Worm (Caenorhabditis elegans): Measurements from ENCODE around the gene F21C10.4.
A peak's percentile ranks its signal among the peaks of the same experiment; 100 is the strongest.

The F21C10.4 gene

ce11 chrV:9133950-9134349, 7.5 kb downstream of the F21C10.4 start, which contains the start of gene B0222.1:
Gene B0222.1 (plus strand): TSS chrV:9134255.
- TF ChIP-seq lsy-2 (tag; optimal IDR thresholded peaks at IDR 0.05): no peak
- TF ChIP-seq lin-11 (tag; optimal IDR thresholded peaks at IDR 0.05): peak; percentile 21
- peak; percentile 19 for TF ChIP-seq C34F6.9 (tag; optimal IDR thresholded peaks at IDR 0.05)
- no peak for TF ChIP-seq egl-27 (tag; optimal IDR thresholded peaks at IDR 0.05)

- TF ChIP-seq ceh-82 (tag; optimal IDR thresholded peaks at IDR 0.05): no peak
- no peak for TF ChIP-seq alr-1 (tag; optimal IDR thresholded peaks at IDR 0.05)
- no peak for TF ChIP-seq snpc-4 (tag; optimal IDR thresholded peaks at IDR 0.05)
- no peak for TF ChIP-seq Y55F3AM.14 (GFP tag; optimal IDR thresholded peaks at IDR 0.05)
- TF ChIP-seq nhr-25 (tag; optimal IDR thresholded peaks at IDR 0.05): no peak
- TF ChIP-seq nhr-6 (tag; optimal IDR thresholded peaks at IDR 0.05): no peak
- no peak for TF ChIP-seq zag-1 (tag; optimal IDR thresholded peaks at IDR 0.05)
- TF ChIP-seq ztf-4 (tag; optimal IDR thresholded peaks at IDR 0.05): no peak
- no peak for TF ChIP-seq fos-1 (tag; optimal IDR thresholded peaks at IDR 0.05)
- TF ChIP-seq skn-1 (tag; optimal IDR thresholded peaks at IDR 0.05): no peak
- no peak for TF ChIP-seq ceh-16 (tag; optimal IDR thresholded peaks at IDR 0.05)
- no peak for TF ChIP-seq ztf-11 (tag; optimal IDR thresholded peaks at IDR 0.05)
- TF ChIP-seq C34F6.9 (tag; optimal IDR thresholded peaks at IDR 0.05): no peak
- TF ChIP-seq blmp-1 (tag; optimal IDR thresholded peaks at IDR 0.05; ENCODE audit: insufficient read depth): no peak
- TF ChIP-seq mbf-1 (tag; optimal IDR thresholded peaks at IDR 0.05): no peak
- no peak for TF ChIP-seq lin-39 (tag; optimal IDR thresholded peaks at IDR 0.05)
- no peak for TF ChIP-seq nhr-12 (tag; optimal IDR thresholded peaks at IDR 0.05)
Observed at ce11 chrV:9137618-9138017, 11.2 kb downstream of the F21C10.4 start, which contains the start of gene pitr-2. Gene pitr-2 (minus strand): TSS chrV:9137718.

- TF ChIP-seq nhr-11 (tag; optimal IDR thresholded peaks at IDR 0.05) (no peak), nhr-10 (tag; optimal IDR thresholded peaks at IDR 0.05) (no peak), fos-1 (tag; optimal IDR thresholded peaks at IDR 0.05) (no peak), elt-1 (tag; optimal IDR thresholded peaks at IDR 0.05) (no peak), alr-1 (tag; optimal IDR thresholded peaks at IDR 0.05) (no peak), C34F6.9 (tag; optimal IDR thresholded peaks at IDR 0.05) (no peak), nhr-23 (tag; optimal IDR thresholded peaks at IDR 0.05) (no peak), nhr-25 (tag; optimal IDR thresholded peaks at IDR 0.05) (no peak), skn-1 (tag; optimal IDR thresholded peaks at IDR 0.05) (no peak), gmeb-1 (tag; optimal IDR thresholded peaks at IDR 0.05) (no peak), ceh-82 (tag; optimal IDR thresholded peaks at IDR 0.05) (no peak), sma-3 (GFP tag; optimal IDR thresholded peaks at IDR 0.05) (no peak), mbf-1 (tag; optimal IDR thresholded peaks at IDR 0.05) (no peak), peb-1 (tag; optimal IDR thresholded peaks at IDR 0.05) (no peak), snpc-4 (tag; optimal IDR thresholded peaks at IDR 0.05) (no peak), mdl-1 (tag; optimal IDR thresholded peaks at IDR 0.05) (no peak), lin-11 (tag; optimal IDR thresholded peaks at IDR 0.05) (no peak), blmp-1 (tag; optimal IDR thresholded peaks at IDR 0.05; ENCODE audit: insufficient read depth) (no peak), mab-5 (tag; optimal IDR thresholded peaks at IDR 0.05) (no peak), R02D3.7 (tag; optimal IDR thresholded peaks at IDR 0.05) (no peak)
Observed at ce11 chrV:9141297-9141696, 14.9 kb downstream of the F21C10.4 start, which contains the start of gene pitr-3. Gene pitr-3 (minus strand): TSS chrV:9141397.

- TF ChIP-seq sma-9 (GFP tag; optimal IDR thresholded peaks at IDR 0.05): peak; percentile 60
- no peak for TF ChIP-seq sma-9 (tag; optimal IDR thresholded peaks at IDR 0.05)
- peak; percentile 33 for TF ChIP-seq nhr-21 (tag; optimal IDR thresholded peaks at IDR 0.05)
- peak; percentile 31 for TF ChIP-seq sma-3 (GFP tag; optimal IDR thresholded peaks at IDR 0.05)
- TF ChIP-seq nhr-12 (tag; optimal IDR thresholded peaks at IDR 0.05): no peak
- TF ChIP-seq mab-5 (tag; optimal IDR thresholded peaks at IDR 0.05): no peak
- TF ChIP-seq blmp-1 (tag; optimal IDR thresholded peaks at IDR 0.05; ENCODE audit: insufficient read depth): no peak
- no peak for TF ChIP-seq unc-62 (GFP tag; optimal IDR thresholded peaks at IDR 0.05)
Observed at ce11 chrV:9143896-9144295, 17.5 kb downstream of the F21C10.4 start.

ce11 chrV:9146196-9146595, 19.8 kb downstream of the F21C10.4 start:
- TF ChIP-seq crh-2 (tag; optimal IDR thresholded peaks at IDR 0.05): no peak
- no peak for TF ChIP-seq mdl-1 (tag; optimal IDR thresholded peaks at IDR 0.05)
- no peak for TF ChIP-seq unc-55 (GFP tag; optimal IDR thresholded peaks at IDR 0.05)
- TF ChIP-seq fos-1 (tag; optimal IDR thresholded peaks at IDR 0.05): peak; percentile 16
- TF ChIP-seq nhr-77 (tag; optimal IDR thresholded peaks at IDR 0.05): no peak
- no peak for TF ChIP-seq nhr-129 (tag; optimal IDR thresholded peaks at IDR 0.05)
- TF ChIP-seq F13H6.1 (tag; optimal IDR thresholded peaks at IDR 0.05): no peak
- TF ChIP-seq gmeb-1 (tag; optimal IDR thresholded peaks at IDR 0.05): peak; percentile 22
- TF ChIP-seq zag-1 (tag; optimal IDR thresholded peaks at IDR 0.05): no peak
- no peak for TF ChIP-seq C34F6.9 (tag; optimal IDR thresholded peaks at IDR 0.05)
- peak; percentile 2 for TF ChIP-seq sma-9 (GFP tag; optimal IDR thresholded peaks at IDR 0.05)
- no peak for TF ChIP-seq sma-9 (tag; optimal IDR thresholded peaks at IDR 0.05)
- no peak for TF ChIP-seq snpc-4 (tag; optimal IDR thresholded peaks at IDR 0.05)
- TF ChIP-seq lin-39 (tag; optimal IDR thresholded peaks at IDR 0.05): no peak
- TF ChIP-seq ZK546.5 (tag; optimal IDR thresholded peaks at IDR 0.05): no peak
- no peak for TF ChIP-seq ceh-16 (tag; optimal IDR thresholded peaks at IDR 0.05)
- no peak for TF ChIP-seq mab-5 (tag; optimal IDR thresholded peaks at IDR 0.05)
- TF ChIP-seq nhr-11 (tag; optimal IDR thresholded peaks at IDR 0.05): no peak
- TF ChIP-seq nhr-25 (tag; optimal IDR thresholded peaks at IDR 0.05): no peak
- no peak for TF ChIP-seq ztf-4 (tag; optimal IDR thresholded peaks at IDR 0.05)
- TF ChIP-seq unc-39 (tag; optimal IDR thresholded peaks at IDR 0.05): no peak
- TF ChIP-seq nhr-10 (tag; optimal IDR thresholded peaks at IDR 0.05): no peak
- no peak for TF ChIP-seq sem-4 (tag; optimal IDR thresholded peaks at IDR 0.05)
- no peak for TF ChIP-seq elt-1 (tag; optimal IDR thresholded peaks at IDR 0.05)
- TF ChIP-seq elt-3 (tag; optimal IDR thresholded peaks at IDR 0.05): no peak
